Fruit fly (Drosophila melanogaster) whole organism, embryonic: ENCODE measurements around the gene shi.

Experiments
- Aef1 ChIP-seq: fragments of 200-800 bp; sonication (Bioruptor generic); IDR thresholded peaks from 3 replicates; pipeline ENCODE4 v1.3.6; 2022; ENCODE audit warnings: missing biosample characterization, missing genetic modification characterization
- Mrtf ChIP-seq: fragments of 200-800 bp; sonication (Bioruptor generic); IDR thresholded peaks from 3 replicates; pipeline ENCODE4 v1.3.6; 2022; ENCODE audit warnings: missing biosample characterization, missing genetic modification characterization
- ken ChIP-seq: fragments of 200-800 bp; sonication (Bioruptor generic); IDR thresholded peaks from 3 replicates; pipeline ENCODE4 v1.3.6; 2022; ENCODE audit warnings: missing biosample characterization, missing genetic modification characterization
- peb ChIP-seq: fragments of 200-800 bp; sonication (Bioruptor generic); IDR thresholded peaks from 2 replicates; pipeline ENCODE4 v1.3.6; 2022; ENCODE audit warnings: missing biosample characterization, missing genetic modification characterization
- vfl ChIP-seq: fragments of 200-800 bp; sonication (Bioruptor generic); optimal IDR thresholded peaks from 2 replicates; lab custom pipeline; 2016; ENCODE audit warnings: missing biosample characterization, missing genetic modification characterization

DNA sequence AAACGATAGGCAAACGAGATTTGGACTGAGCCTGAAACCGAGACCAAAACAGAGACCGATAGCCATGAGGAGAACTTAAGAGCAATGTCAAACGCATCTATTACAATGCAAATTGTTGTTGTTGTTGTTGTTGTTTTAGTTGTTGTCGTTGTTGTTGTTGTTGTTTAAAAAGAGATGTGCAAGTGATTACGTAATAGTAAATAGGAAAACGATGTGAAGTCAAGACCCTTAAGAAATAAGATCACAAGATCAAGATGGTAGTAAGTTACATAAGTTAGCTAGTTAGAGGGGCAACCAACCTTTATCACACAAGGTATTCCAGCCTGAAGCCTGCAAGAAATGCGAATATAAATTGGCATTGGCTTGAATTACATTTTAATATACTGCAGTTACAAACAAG is 58.1 kb downstream of the shi start:
- no peak for TF ChIP-seq ken (GFP tag; lab: Robert Waterston, UW)
- no peak for TF ChIP-seq Aef1 (GFP tag; lab: Robert Waterston, UW)
- TF ChIP-seq Mrtf (GFP tag; lab: Robert Waterston, UW) = no peak
- TF ChIP-seq peb = no peak
- no peak for TF ChIP-seq vfl (GFP tag; lab: Kevin White, UChicago)
